Worm (Caenorhabditis elegans): ENCODE data around the gene oac-23.
A peak's percentile ranks its signal among the peaks of the same experiment; 100 is the strongest.

Gene oac-23

DNA sequence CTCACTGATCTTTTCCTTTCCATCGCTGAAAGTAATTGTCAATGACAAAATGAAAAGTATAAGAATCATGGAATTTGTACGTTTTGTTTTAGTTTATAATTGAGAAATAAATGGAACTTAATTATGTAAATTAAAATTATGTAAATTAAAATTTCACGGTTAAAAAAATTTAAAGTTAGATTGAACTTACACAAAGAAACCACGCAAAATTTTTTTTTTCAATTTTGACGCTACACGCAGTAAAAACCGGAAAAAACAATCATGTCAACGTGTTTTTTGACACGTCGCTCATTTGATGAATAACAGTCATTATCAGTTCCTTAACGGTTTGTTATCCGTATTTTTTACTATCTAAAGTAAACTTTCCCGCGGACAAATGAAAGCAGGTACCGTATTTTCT, at the start of gene oac-23, which contains the start of gene F37C4.8:
Gene oac-23 (plus strand): TSS at position 323 of the 400 bp plus-strand sequence.
Gene F37C4.8 (minus strand): TSS at position 101 of the 400 bp plus-strand sequence.
- TF ChIP-seq ztf-23 (GFP tag; IDR thresholded peaks at IDR 0.05) (no peak), cog-1 (tag; optimal IDR thresholded peaks at IDR 0.05) (no peak), med-1 (GFP tag; optimal IDR thresholded peaks at IDR 0.05; ENCODE audit: insufficient read depth) (no peak), tab-1 (GFP tag; IDR thresholded peaks at IDR 0.05) (no peak), flt-1 (GFP tag; IDR thresholded peaks at IDR 0.05) (no peak), klf-2 (GFP tag; conservative IDR thresholded peaks at IDR 0.05) (no peak), ztf-29 (GFP tag; IDR thresholded peaks at IDR 0.05) (no peak), ref-1 (GFP tag; conservative IDR thresholded peaks at IDR 0.05) (no peak), T22C8.4 (GFP tag; IDR thresholded peaks at IDR 0.05) (no peak)

- TF ChIP-seq ref-1 (GFP tag; conservative IDR thresholded peaks at IDR 0.05) (no peak), T22C8.4 (GFP tag; IDR thresholded peaks at IDR 0.05) (no peak), ztf-29 (GFP tag; IDR thresholded peaks at IDR 0.05) (no peak)
Observed at ce11 chrIV:3832040-3832439, 49.2 kb upstream of the oac-23 start.

- TF ChIP-seq T22C8.4 (GFP tag; IDR thresholded peaks at IDR 0.05) (no peak), ztf-29 (GFP tag; IDR thresholded peaks at IDR 0.05) (no peak), tab-1 (GFP tag; IDR thresholded peaks at IDR 0.05) (no peak), med-1 (GFP tag; optimal IDR thresholded peaks at IDR 0.05; ENCODE audit: insufficient read depth) (no peak), klf-2 (GFP tag; conservative IDR thresholded peaks at IDR 0.05) (no peak), flt-1 (GFP tag; IDR thresholded peaks at IDR 0.05) (no peak), ref-1 (GFP tag; conservative IDR thresholded peaks at IDR 0.05) (no peak), cog-1 (tag; optimal IDR thresholded peaks at IDR 0.05) (no peak), ztf-23 (GFP tag; IDR thresholded peaks at IDR 0.05) (no peak)
Observed at ce11 chrIV:3833778-3834177, 47.5 kb upstream of the oac-23 start.

DNA sequence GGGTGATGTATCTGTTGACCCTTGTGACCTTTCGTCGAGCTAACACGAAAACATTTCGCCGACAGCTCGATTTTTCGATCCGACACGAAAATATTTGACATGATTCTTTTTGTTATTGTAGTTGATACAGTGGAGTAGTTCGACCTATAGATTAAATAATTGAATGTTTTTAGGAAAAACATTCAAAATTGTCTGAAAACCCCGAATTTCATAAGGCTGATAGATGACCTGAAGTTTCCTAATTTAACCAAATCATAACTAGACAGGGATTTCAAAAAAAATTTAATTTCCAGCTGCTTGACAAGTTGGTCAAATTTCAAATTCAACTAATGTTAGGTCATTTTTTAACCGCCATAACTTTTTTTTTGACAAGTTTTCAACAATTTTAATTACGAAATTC, 46.2 kb upstream of the oac-23 start, which contains the start of gene cal-3:
Gene cal-3 (minus strand): TSS at position 101 of the 400 bp plus-strand sequence.
- TF ChIP-seq ref-1 (GFP tag; conservative IDR thresholded peaks at IDR 0.05) (no peak), T22C8.4 (GFP tag; IDR thresholded peaks at IDR 0.05) (no peak), tab-1 (GFP tag; IDR thresholded peaks at IDR 0.05) (no peak), flt-1 (GFP tag; IDR thresholded peaks at IDR 0.05) (no peak), ztf-29 (GFP tag; IDR thresholded peaks at IDR 0.05) (no peak), ztf-23 (GFP tag; IDR thresholded peaks at IDR 0.05) (no peak), klf-2 (GFP tag; conservative IDR thresholded peaks at IDR 0.05) (no peak), med-1 (GFP tag; optimal IDR thresholded peaks at IDR 0.05; ENCODE audit: insufficient read depth) (no peak), cog-1 (tag; optimal IDR thresholded peaks at IDR 0.05) (no peak)

ce11 chrIV:3838687-3839086, 42.6 kb upstream of the oac-23 start:
- no peak for TF ChIP-seq klf-2 (GFP tag; conservative IDR thresholded peaks at IDR 0.05)
- TF ChIP-seq ztf-23 (GFP tag; IDR thresholded peaks at IDR 0.05) = no peak

ce11 chrIV:3839420-3839819, 41.8 kb upstream of the oac-23 start, which contains the start of gene F28F9.2:
TSS of gene F28F9.2 (plus strand) at chrIV:3839720.
- TF ChIP-seq ztf-23 (GFP tag; IDR thresholded peaks at IDR 0.05) (no peak), ref-1 (GFP tag; conservative IDR thresholded peaks at IDR 0.05) (no peak), ztf-29 (GFP tag; IDR thresholded peaks at IDR 0.05) (no peak), T22C8.4 (GFP tag; IDR thresholded peaks at IDR 0.05) (no peak), med-1 (GFP tag; optimal IDR thresholded peaks at IDR 0.05; ENCODE audit: insufficient read depth) (no peak), tab-1 (GFP tag; IDR thresholded peaks at IDR 0.05) (no peak), cog-1 (tag; optimal IDR thresholded peaks at IDR 0.05) (no peak), klf-2 (GFP tag; conservative IDR thresholded peaks at IDR 0.05) (no peak), flt-1 (GFP tag; IDR thresholded peaks at IDR 0.05) (no peak)

- TF ChIP-seq T22C8.4 (GFP tag; IDR thresholded peaks at IDR 0.05) = no peak
- TF ChIP-seq ztf-23 (GFP tag; IDR thresholded peaks at IDR 0.05) = no peak
- no peak for TF ChIP-seq med-1 (GFP tag; optimal IDR thresholded peaks at IDR 0.05; ENCODE audit: insufficient read depth)
- TF ChIP-seq tab-1 (GFP tag; IDR thresholded peaks at IDR 0.05) = no peak
- no peak for TF ChIP-seq ztf-29 (GFP tag; IDR thresholded peaks at IDR 0.05)
- no peak for TF ChIP-seq flt-1 (GFP tag; IDR thresholded peaks at IDR 0.05)
- no peak for TF ChIP-seq klf-2 (GFP tag; conservative IDR thresholded peaks at IDR 0.05)
- no peak for TF ChIP-seq cog-1 (tag; optimal IDR thresholded peaks at IDR 0.05)
- TF ChIP-seq ref-1 (GFP tag; conservative IDR thresholded peaks at IDR 0.05) = no peak
Observed at ce11 chrIV:3840480-3840879, 40.8 kb upstream of the oac-23 start.

ce11 chrIV:3841607-3842006, 39.6 kb upstream of the oac-23 start:
- TF ChIP-seq flt-1 (GFP tag; IDR thresholded peaks at IDR 0.05) (no peak), med-1 (GFP tag; optimal IDR thresholded peaks at IDR 0.05; ENCODE audit: insufficient read depth) (no peak), ref-1 (GFP tag; conservative IDR thresholded peaks at IDR 0.05) (no peak), ztf-29 (GFP tag; IDR thresholded peaks at IDR 0.05) (no peak), cog-1 (tag; optimal IDR thresholded peaks at IDR 0.05) (no peak), tab-1 (GFP tag; IDR thresholded peaks at IDR 0.05) (no peak), T22C8.4 (GFP tag; IDR thresholded peaks at IDR 0.05) (no peak), klf-2 (GFP tag; conservative IDR thresholded peaks at IDR 0.05) (no peak), ztf-23 (GFP tag; IDR thresholded peaks at IDR 0.05) (no peak)

DNA sequence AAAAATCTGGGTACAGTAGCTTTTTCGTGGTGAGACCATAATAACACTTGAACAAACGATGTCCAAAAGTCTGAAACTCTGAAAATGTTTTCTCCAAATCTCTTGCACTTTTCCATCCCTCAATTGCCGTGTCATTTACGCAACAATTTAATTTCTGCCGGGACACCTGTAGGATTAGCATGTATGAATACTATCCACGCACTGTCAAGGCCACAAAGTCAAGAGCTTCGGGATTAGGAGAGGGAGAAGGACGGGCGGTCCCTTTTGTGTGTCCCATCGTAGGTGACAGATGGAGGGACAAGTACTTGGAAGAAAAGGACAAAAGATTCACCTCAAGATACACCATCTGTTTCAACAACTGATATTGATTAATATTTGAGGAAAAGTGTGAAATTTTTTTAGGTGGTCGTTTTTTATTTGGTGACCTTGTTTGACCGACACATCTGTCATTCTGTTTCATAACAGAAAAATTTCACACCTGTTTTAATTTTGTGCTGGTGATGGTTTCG, 38.2 kb upstream of the oac-23 start:
- TF ChIP-seq ztf-23 (GFP tag; IDR thresholded peaks at IDR 0.05) (no peak), tab-1 (GFP tag; IDR thresholded peaks at IDR 0.05) (no peak), T22C8.4 (GFP tag; IDR thresholded peaks at IDR 0.05) (no peak), med-1 (GFP tag; optimal IDR thresholded peaks at IDR 0.05; ENCODE audit: insufficient read depth) (no peak), klf-2 (GFP tag; conservative IDR thresholded peaks at IDR 0.05) (no peak), ztf-29 (GFP tag; IDR thresholded peaks at IDR 0.05) (no peak), ref-1 (GFP tag; conservative IDR thresholded peaks at IDR 0.05) (no peak), cog-1 (tag; optimal IDR thresholded peaks at IDR 0.05) (no peak), flt-1 (GFP tag; IDR thresholded peaks at IDR 0.05) (no peak)

DNA sequence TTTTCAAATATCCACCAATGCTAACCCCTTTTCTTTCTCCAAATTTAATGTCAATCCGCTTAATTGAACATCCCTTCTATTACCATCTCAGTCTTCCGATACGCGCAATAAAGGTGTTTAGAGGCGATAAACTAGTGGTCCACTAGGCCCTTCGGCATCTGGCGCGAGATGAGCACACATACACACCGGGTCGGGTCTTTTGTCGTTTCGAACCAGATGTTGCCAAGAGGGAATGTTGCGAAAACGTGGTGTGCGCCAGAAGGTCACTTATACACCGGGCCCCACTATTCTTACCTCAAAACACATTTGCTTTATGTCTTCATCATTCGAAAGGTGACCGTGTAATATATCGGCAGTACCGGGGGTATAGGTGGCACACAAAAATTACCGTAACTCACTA, 37.2 kb upstream of the oac-23 start:
- TF ChIP-seq ref-1 (GFP tag; conservative IDR thresholded peaks at IDR 0.05) = no peak
- TF ChIP-seq ztf-23 (GFP tag; IDR thresholded peaks at IDR 0.05) = no peak
- no peak for TF ChIP-seq tab-1 (GFP tag; IDR thresholded peaks at IDR 0.05)
- TF ChIP-seq med-1 (GFP tag; optimal IDR thresholded peaks at IDR 0.05; ENCODE audit: insufficient read depth) = no peak
- peak; percentile 23; the same call in 1 of the 2 replicates for TF ChIP-seq T22C8.4 (GFP tag; IDR thresholded peaks at IDR 0.05)
